Worm (Caenorhabditis elegans): Measurements from ENCODE around the gene malt-1.
"Not testable (repeated sequence)": the region's sequence is repeated elsewhere in the genome, so short reads cannot be mapped to it uniquely, and the experiment has no call there.

The malt-1 gene

DNA sequence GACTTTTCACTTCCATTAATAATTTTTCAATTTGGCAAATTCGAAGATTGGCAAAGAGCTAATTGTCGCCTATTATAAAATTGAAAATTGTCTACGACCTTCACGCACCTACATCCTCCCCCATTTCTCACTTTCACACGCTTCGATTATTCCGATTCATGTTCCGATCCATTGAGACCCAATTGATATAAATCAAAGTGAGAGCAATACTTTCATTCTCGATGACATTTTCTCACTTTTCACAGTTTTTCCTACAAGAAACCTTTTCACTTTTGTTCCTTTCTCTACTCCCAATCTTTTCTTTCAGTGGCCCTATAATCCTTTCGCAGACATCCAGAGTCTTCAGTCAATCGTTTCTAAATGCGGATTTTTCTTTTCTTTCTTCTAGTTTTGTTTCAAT, 28.5 kb upstream of the malt-1 start, which contains the start of gene C15F1.2:
Gene C15F1.2 (plus strand): TSS at position 308 of the 400 bp plus-strand sequence.
- TF ChIP-seq blmp-1 (tag; optimal IDR thresholded peaks at IDR 0.05): peak; percentile 94
- TF ChIP-seq tbx-2 (tag; optimal IDR thresholded peaks at IDR 0.05): no peak

DNA sequence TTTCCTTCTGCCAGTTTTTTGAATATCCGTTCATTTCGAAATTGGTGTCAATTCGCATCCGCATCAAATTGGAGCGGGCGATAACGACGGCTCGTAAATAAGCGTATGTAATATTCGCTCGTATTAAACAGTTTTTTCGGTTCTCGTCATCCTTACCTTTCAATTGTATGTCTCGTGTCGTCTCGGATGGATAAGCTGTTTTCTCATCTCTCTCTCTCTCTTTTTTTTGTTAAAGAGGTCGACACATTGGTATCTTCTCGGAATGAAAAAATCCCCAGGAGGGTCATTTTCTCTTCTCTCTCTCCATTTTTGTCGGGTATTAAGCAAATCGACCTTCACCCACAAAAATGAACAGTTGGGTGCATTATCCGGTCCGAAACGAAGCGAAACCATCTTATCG, 27.8 kb upstream of the malt-1 start:
- no peak for TF ChIP-seq mab-9 (GFP tag; IDR thresholded peaks at IDR 0.05)
- TF ChIP-seq ceh-90 (tag; optimal IDR thresholded peaks at IDR 0.05): no peak
- TF ChIP-seq blmp-1 (tag; optimal IDR thresholded peaks at IDR 0.05): peak; percentile 84

DNA sequence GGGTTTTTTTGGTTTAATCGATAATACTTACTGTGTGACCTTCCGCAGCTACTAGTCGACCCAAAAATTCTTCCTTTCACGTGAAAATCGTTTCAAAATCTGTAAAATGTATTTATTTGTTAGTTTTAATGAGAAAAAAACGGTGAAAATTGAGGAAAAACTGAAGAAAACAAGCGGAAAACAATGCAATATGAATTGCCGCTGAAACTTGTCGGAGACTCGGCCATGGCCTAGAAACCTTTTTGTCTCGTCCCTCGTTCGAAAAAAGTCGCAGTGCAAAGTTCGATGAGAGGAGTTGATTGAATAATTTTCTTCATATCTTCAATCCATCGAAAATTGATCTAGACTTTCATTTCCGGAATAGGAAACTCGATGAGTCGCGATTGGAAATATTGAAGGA, 26.6 kb upstream of the malt-1 start, which contains the start of gene C15F1.8:
Gene C15F1.8 (minus strand): TSS at position 101 of the 400 bp plus-strand sequence.
- TF ChIP-seq lin-15B (tag; optimal IDR thresholded peaks at IDR 0.05); hlh-17 (GFP tag; optimal IDR thresholded peaks at IDR 0.05; ENCODE audit: borderline replicate concordance); pax-3 (tag; optimal IDR thresholded peaks at IDR 0.05): not testable (repeated sequence)

DNA sequence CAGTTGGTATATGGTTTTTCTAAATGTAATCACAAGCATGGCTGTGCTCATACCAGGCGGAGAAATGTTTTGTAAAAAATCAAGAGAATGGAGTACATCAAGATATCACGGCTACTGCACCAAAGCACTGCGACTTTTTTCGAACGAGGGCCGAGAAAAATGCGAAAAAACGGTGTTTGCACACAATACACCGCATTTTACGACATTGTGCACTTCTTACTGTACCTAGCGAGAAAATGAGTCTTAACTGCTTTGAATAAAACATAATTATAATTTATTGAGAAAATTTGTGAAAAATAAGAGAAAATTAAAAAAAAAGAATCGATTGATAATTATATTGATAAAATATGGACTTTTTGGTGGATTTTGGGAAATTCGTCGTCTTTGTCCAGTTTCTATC, 24.6 kb upstream of the malt-1 start:
- TF ChIP-seq ceh-82 (tag; optimal IDR thresholded peaks at IDR 0.05): no peak
- TF ChIP-seq lir-3 (tag; optimal IDR thresholded peaks at IDR 0.05; ENCODE audit: poor library complexity): no peak
- peak; percentile 41 to 62 for TF ChIP-seq efl-1 (optimal IDR thresholded peaks at IDR 0.05)
- TF ChIP-seq efl-1 (GFP tag; optimal IDR thresholded peaks at IDR 0.05 in 1 of 2): peak in 1 of 2 experiments; percentile 43
- peak in 1 of 2 experiments; percentile 11 for TF ChIP-seq lin-35 (GFP tag; optimal IDR thresholded peaks at IDR 0.05)
- no peak for TF ChIP-seq unc-86 (tag; optimal IDR thresholded peaks at IDR 0.05)
- TF ChIP-seq C16A3.4 (tag; optimal IDR thresholded peaks at IDR 0.05): no peak
- peak; percentile 17 for TF ChIP-seq rnt-1 (tag; optimal IDR thresholded peaks at IDR 0.05)
- no peak for TF ChIP-seq ztf-4 (tag; optimal IDR thresholded peaks at IDR 0.05)
- TF ChIP-seq zag-1 (tag; optimal IDR thresholded peaks at IDR 0.05): no peak
- peak; percentile 29 for TF ChIP-seq mep-1 (tag; optimal IDR thresholded peaks at IDR 0.05)
- TF ChIP-seq F16B12.6 (tag; optimal IDR thresholded peaks at IDR 0.05): peak; percentile 68
- TF ChIP-seq nhr-76 (tag; optimal IDR thresholded peaks at IDR 0.05): no peak
- peak in 2 of 3 experiments; percentile 18 to 50 for TF ChIP-seq dpl-1 (GFP tag; optimal IDR thresholded peaks at IDR 0.05)
- peak; percentile 6 for TF ChIP-seq nhr-47 (tag; optimal IDR thresholded peaks at IDR 0.05)
- TF ChIP-seq swsn-7 (tag; optimal IDR thresholded peaks at IDR 0.05): no peak
- no peak for TF ChIP-seq nhr-11 (tag; optimal IDR thresholded peaks at IDR 0.05)
- TF ChIP-seq xbp-1 (tag; optimal IDR thresholded peaks at IDR 0.05): no peak
- peak; percentile 44 to 66 for TF ChIP-seq lsy-2 (tag; optimal IDR thresholded peaks at IDR 0.05)
- TF ChIP-seq vab-15 (tag; optimal IDR thresholded peaks at IDR 0.05): no peak

ce11 chrII:6974011-6974410, 22.9 kb upstream of the malt-1 start:
- peak; percentile 10 for TF ChIP-seq blmp-1 (tag; optimal IDR thresholded peaks at IDR 0.05)
- TF ChIP-seq elt-3 (tag; optimal IDR thresholded peaks at IDR 0.05): no peak
- peak; percentile 71 for TF ChIP-seq nhr-47 (tag; optimal IDR thresholded peaks at IDR 0.05)
- TF ChIP-seq egl-27 (tag; optimal IDR thresholded peaks at IDR 0.05): no peak
- TF ChIP-seq nhr-76 (tag; optimal IDR thresholded peaks at IDR 0.05): no peak
- peak; percentile 44 for TF ChIP-seq swsn-7 (tag; optimal IDR thresholded peaks at IDR 0.05)
- peak; percentile 41 for TF ChIP-seq nhr-85 (tag)
- peak; percentile 13 for TF ChIP-seq nhr-20 (tag; optimal IDR thresholded peaks at IDR 0.05)
- TF ChIP-seq hlh-17 (GFP tag; optimal IDR thresholded peaks at IDR 0.05; ENCODE audit: borderline replicate concordance): no peak
- TF ChIP-seq snpc-4 (tag; optimal IDR thresholded peaks at IDR 0.05): peak; percentile 43
- no peak for TF ChIP-seq sptf-1 (tag; optimal IDR thresholded peaks at IDR 0.05)
- no peak for TF ChIP-seq zag-1 (tag; optimal IDR thresholded peaks at IDR 0.05)
- TF ChIP-seq mef-2 (tag; optimal IDR thresholded peaks at IDR 0.05): no peak
- no peak for TF ChIP-seq ets-5 (GFP tag; IDR thresholded peaks at IDR 0.05)
- TF ChIP-seq ces-1 (GFP tag; optimal IDR thresholded peaks at IDR 0.05): no peak
- peak; percentile 8 for TF ChIP-seq lin-13 (GFP tag; optimal IDR thresholded peaks at IDR 0.05)
- TF ChIP-seq dsc-1 (tag; optimal IDR thresholded peaks at IDR 0.05): peak; percentile 35
- no peak for TF ChIP-seq nhr-77 (tag; optimal IDR thresholded peaks at IDR 0.05)
- TF ChIP-seq unc-98 (GFP tag; IDR thresholded peaks at IDR 0.05): no peak
- no peak for TF ChIP-seq fos-1 (tag; optimal IDR thresholded peaks at IDR 0.05)
- no peak for TF ChIP-seq aly-2 (tag; optimal IDR thresholded peaks at IDR 0.05)
- no peak for TF ChIP-seq jun-1 (tag; optimal IDR thresholded peaks at IDR 0.05)
- TF ChIP-seq pag-3 (tag; optimal IDR thresholded peaks at IDR 0.05; ENCODE audit: borderline replicate concordance, insufficient read depth): no peak
- peak; percentile 28 for TF ChIP-seq lin-39 (tag; optimal IDR thresholded peaks at IDR 0.05)
- TF ChIP-seq ama-1 (optimal IDR thresholded peaks at IDR 0.05): no peak
- peak; percentile 32 for TF ChIP-seq lin-15B (tag; optimal IDR thresholded peaks at IDR 0.05)

All from whole organism, L1 larva.